Fruit fly (Drosophila melanogaster) whole organism, embryonic: ENCODE results near the gene CG17029.

Experiments used
- Bteb2 ChIP-seq: fragments of 200-800 bp; sonication (Bioruptor generic); optimal IDR thresholded peaks from 2 replicates; lab custom pipeline; 2016; ENCODE audit warnings: missing biosample characterization, missing genetic modification characterization
- CG11093 ChIP-seq: fragments of 200-800 bp; sonication (Bioruptor generic); IDR thresholded peaks from 3 replicates; pipeline ENCODE4 v1.3.6; 2022; ENCODE audit warnings: missing biosample characterization, missing genetic modification characterization
- CG11398 ChIP-seq: fragments of 200-800 bp; sonication (Bioruptor generic); optimal IDR thresholded peaks from 2 replicates; lab custom pipeline; 2016; ENCODE audit warnings: missing biosample characterization, missing genetic modification characterization
- CG11560 ChIP-seq: fragments of 200-800 bp; sonication (Bioruptor generic); IDR thresholded peaks from 3 replicates; pipeline ENCODE4 v1.3.6; 2022; ENCODE audit warnings: missing biosample characterization, missing genetic modification characterization
- CG13296 ChIP-seq: fragments of 200-800 bp; sonication (Bioruptor generic); optimal IDR thresholded peaks from 3 replicates; lab custom pipeline; 2018; ENCODE audit warnings: missing biosample characterization, mild to moderate bottlenecking, missing genetic modification characterization
- CG13775 ChIP-seq: fragments of 200-800 bp; sonication (Bioruptor generic); optimal IDR thresholded peaks from 3 replicates; lab custom pipeline; 2017; ENCODE audit warnings: missing biosample characterization, mild to moderate bottlenecking, missing genetic modification characterization
- CG14860 ChIP-seq: fragments of 200-800 bp; sonication (Bioruptor generic); IDR thresholded peaks from 3 replicates; pipeline ENCODE4 v1.3.6; 2022; ENCODE audit warnings: missing biosample characterization, missing genetic modification characterization; ENCODE audit not compliant: partially characterized antibody
- CG15073 ChIP-seq: fragments of 200-800 bp; sonication (Bioruptor generic); optimal IDR thresholded peaks from 2 replicates; lab custom pipeline; 2016; ENCODE audit warnings: missing biosample characterization, missing genetic modification characterization
- CG17359 ChIP-seq: fragments of 200-800 bp; sonication (Bioruptor generic); optimal IDR thresholded peaks from 3 replicates; lab custom pipeline; 2018; ENCODE audit warnings: missing biosample characterization, mild to moderate bottlenecking, missing genetic modification characterization, moderate library complexity
- CG18476 ChIP-seq: fragments of 200-800 bp; sonication (Bioruptor generic); optimal IDR thresholded peaks from 2 replicates; lab custom pipeline; 2016; ENCODE audit warnings: missing biosample characterization, mild to moderate bottlenecking, missing genetic modification characterization
- CG18599 ChIP-seq: fragments of 200-800 bp; sonication (Bioruptor generic); optimal IDR thresholded peaks from 3 replicates; lab custom pipeline; 2017; ENCODE audit warnings: missing biosample characterization, missing genetic modification characterization, mild to moderate bottlenecking, moderate library complexity, missing genetic modification reagents
- CG34224 ChIP-seq: fragments of 200-800 bp; sonication (Bioruptor generic); IDR thresholded peaks from 3 replicates; pipeline ENCODE4 v1.3.6; 2022; ENCODE audit warnings: missing biosample characterization, missing genetic modification characterization; ENCODE audit not compliant: partially characterized antibody
- CG34376 ChIP-seq: fragments of 200-800 bp; sonication (Bioruptor generic); optimal IDR thresholded peaks from 2 replicates; lab custom pipeline; 2018; ENCODE audit warnings: missing biosample characterization, mild to moderate bottlenecking, missing genetic modification characterization
- CG3726 ChIP-seq: fragments of 200-800 bp; sonication (Bioruptor generic); IDR thresholded peaks from 3 replicates; pipeline ENCODE4, ENCODE4 v1.3.6; 2022; ENCODE audit warnings: missing biosample characterization, missing genetic modification characterization
- CG4730 ChIP-seq: fragments of 200-800 bp; sonication (Bioruptor generic); IDR thresholded peaks from 2 replicates; pipeline ENCODE4 v1.3.6; 2022; ENCODE audit warnings: missing biosample characterization, missing genetic modification characterization
- CG7928 ChIP-seq: fragments of 200-800 bp; sonication (Bioruptor generic); optimal IDR thresholded peaks from 2 replicates; lab custom pipeline; 2017; ENCODE audit warnings: missing biosample characterization, mild to moderate bottlenecking, missing genetic modification characterization
- CG7987 ChIP-seq: fragments of 200-800 bp; sonication (Bioruptor generic); optimal IDR thresholded peaks from 2 replicates; lab custom pipeline; 2018; ENCODE audit warnings: missing biosample characterization, mild to moderate bottlenecking, missing genetic modification characterization, moderate library complexity
- CG8089 ChIP-seq: fragments of 200-800 bp; sonication (Bioruptor generic); optimal IDR thresholded peaks from 3 replicates; lab custom pipeline; 2016; ENCODE audit warnings: missing biosample characterization, missing genetic modification characterization
- CG8281 ChIP-seq: fragments of 200-800 bp; sonication (Bioruptor generic); optimal IDR thresholded peaks from 2 replicates; lab custom pipeline; 2018; ENCODE audit warnings: missing biosample characterization, mild to moderate bottlenecking, missing genetic modification characterization, moderate library complexity
- CG8765 ChIP-seq: fragments of 200-800 bp; sonication (Bioruptor generic); IDR thresholded peaks from 2 replicates; pipeline ENCODE4 v1.3.6; 2022; ENCODE audit warnings: missing biosample characterization, missing genetic modification characterization
- CG8944 ChIP-seq: fragments of 200-800 bp; sonication (Bioruptor generic); optimal IDR thresholded peaks from 3 replicates; lab custom pipeline; 2016; ENCODE audit warnings: missing biosample characterization, missing genetic modification characterization
- CHES-1-like ChIP-seq: fragments of 200-800 bp; sonication (Bioruptor generic); optimal IDR thresholded peaks from 2 replicates; lab custom pipeline; 2016; ENCODE audit warnings: missing biosample characterization, missing genetic modification characterization
- CTCF ChIP-seq: fragments of 200-800 bp; sonication (Bioruptor generic); optimal IDR thresholded peaks from 2 replicates; lab custom pipeline; 2017; ENCODE audit warnings: missing biosample characterization, mild to moderate bottlenecking, missing genetic modification characterization, moderate library complexity
- Chrac-16 ChIP-seq: fragments of 200-800 bp; sonication (Bioruptor generic); optimal IDR thresholded peaks from 3 replicates; lab custom pipeline; 2016; ENCODE audit warnings: missing biosample characterization, missing genetic modification characterization
- E2f1 ChIP-seq: fragments of 200-800 bp; sonication (Bioruptor generic); IDR thresholded peaks from 2 replicates; pipeline ENCODE4 v1.3.6; 2022; ENCODE audit warnings: missing biosample characterization, missing genetic modification characterization
- H2.0 ChIP-seq: fragments of 200-800 bp; sonication (Bioruptor generic); IDR thresholded peaks from 2 replicates; pipeline ENCODE4 v1.3.6; 2022; ENCODE audit warnings: missing biosample characterization, missing genetic modification characterization
- Hsf ChIP-seq: fragments of 200-800 bp; sonication (Bioruptor generic); optimal IDR thresholded peaks from 3 replicates; lab custom pipeline; 2016; ENCODE audit warnings: missing biosample characterization, missing genetic modification characterization
- MTF-1 ChIP-seq: fragments of 200-800 bp; sonication (Bioruptor generic); optimal IDR thresholded peaks from 2 replicates; lab custom pipeline; 2018; ENCODE audit warnings: missing biosample characterization, mild to moderate bottlenecking, missing genetic modification characterization, borderline replicate concordance
- Nf-YC ChIP-seq: fragments of 200-800 bp; optimal IDR thresholded peaks from 3 replicates; lab custom pipeline; 2019; ENCODE audit warnings: missing biosample characterization, mild to moderate bottlenecking, missing genetic modification characterization, moderate library complexity
- Ptx1 ChIP-seq: fragments of 200-800 bp; sonication (Bioruptor generic); IDR thresholded peaks from 2 replicates; pipeline ENCODE4 v1.3.6; 2022; ENCODE audit warnings: missing biosample characterization, missing genetic modification characterization
- Sox100B ChIP-seq: fragments of 200-800 bp; sonication (Bioruptor generic); optimal IDR thresholded peaks from 3 replicates; lab custom pipeline; 2018; ENCODE audit warnings: missing biosample characterization, mild to moderate bottlenecking, missing genetic modification characterization
- ac ChIP-seq: fragments of 200-800 bp; sonication (Bioruptor generic); optimal IDR thresholded peaks from 3 replicates; lab custom pipeline; 2017; ENCODE audit warnings: missing biosample characterization, mild to moderate bottlenecking, missing genetic modification characterization
- ase ChIP-seq: fragments of 200-800 bp; sonication (Bioruptor generic); IDR thresholded peaks from 3 replicates; pipeline ENCODE4 v1.3.6; 2022; ENCODE audit warnings: missing biosample characterization, missing genetic modification characterization
- ato ChIP-seq: fragments of 200-800 bp; sonication (Bioruptor generic); IDR thresholded peaks from 2 replicates; pipeline ENCODE4 v1.3.6; 2022; ENCODE audit warnings: missing biosample characterization, missing genetic modification characterization; ENCODE audit not compliant: partially characterized antibody
- da ChIP-seq: fragments of 200-800 bp; sonication (Bioruptor generic); optimal IDR thresholded peaks from 2 replicates; lab custom pipeline; 2016; ENCODE audit warnings: missing biosample characterization, missing genetic modification characterization
- disco-r ChIP-seq: fragments of 200-800 bp; sonication (Bioruptor generic); optimal IDR thresholded peaks from 2 replicates; lab custom pipeline; 2016; ENCODE audit warnings: missing biosample characterization, missing genetic modification characterization
- eyg ChIP-seq: fragments of 200-800 bp; sonication (Bioruptor generic); optimal IDR thresholded peaks from 3 replicates; lab custom pipeline; 2016; ENCODE audit warnings: missing biosample characterization, missing genetic modification characterization
- fd64A ChIP-seq: fragments of 200-800 bp; sonication (Bioruptor generic); optimal IDR thresholded peaks from 3 replicates; lab custom pipeline; 2018; ENCODE audit warnings: missing biosample characterization, mild to moderate bottlenecking, missing genetic modification characterization
- gcm2 ChIP-seq: fragments of 200-800 bp; sonication (Bioruptor generic); optimal IDR thresholded peaks from 2 replicates; lab custom pipeline; 2016; ENCODE audit warnings: missing biosample characterization, missing genetic modification characterization
- gsb-n ChIP-seq: fragments of 200-800 bp; sonication (Bioruptor generic); optimal IDR thresholded peaks from 3 replicates; lab custom pipeline; 2018; ENCODE audit warnings: missing biosample characterization, mild to moderate bottlenecking, missing genetic modification characterization
- gt ChIP-seq: fragments of 200-800 bp; sonication (Bioruptor generic); IDR thresholded peaks from 2 replicates; pipeline ENCODE4 v1.3.6; 2022; ENCODE audit warnings: missing biosample characterization, missing genetic modification characterization
- inv ChIP-seq: fragments of 200-800 bp; sonication (Bioruptor generic); IDR thresholded peaks from 2 replicates; pipeline ENCODE4 v1.3.6; 2022; ENCODE audit warnings: missing biosample characterization, missing genetic modification characterization; ENCODE audit not compliant: partially characterized antibody
- klu ChIP-seq: fragments of 200-800 bp; sonication (Bioruptor generic); IDR thresholded peaks from 2 replicates; pipeline ENCODE4 v1.3.6; 2022; ENCODE audit warnings: missing biosample characterization, missing genetic modification characterization
- lbe ChIP-seq: fragments of 200-800 bp; sonication (Bioruptor generic); optimal IDR thresholded peaks from 2 replicates; lab custom pipeline; 2016; ENCODE audit warnings: missing biosample characterization, mild to moderate bottlenecking, missing genetic modification characterization
- nerfin-1 ChIP-seq: fragments of 200-800 bp; sonication (Bioruptor generic); optimal IDR thresholded peaks from 3 replicates; lab custom pipeline; 2019; ENCODE audit warnings: missing biosample characterization, mild to moderate bottlenecking, missing genetic modification characterization, moderate library complexity
- otp ChIP-seq: fragments of 200-800 bp; sonication (Bioruptor generic); IDR thresholded peaks from 3 replicates; pipeline ENCODE4, ENCODE4 v1.3.6; 2022; ENCODE audit warnings: missing biosample characterization, missing genetic modification characterization
- pho ChIP-seq: fragments of 200-800 bp; sonication (Bioruptor generic); optimal IDR thresholded peaks from 2 replicates; lab custom pipeline; 2016; ENCODE audit warnings: missing biosample characterization, missing genetic modification characterization
- sd ChIP-seq: fragments of 200-800 bp; sonication (Bioruptor generic); optimal IDR thresholded peaks from 3 replicates; lab custom pipeline; 2018; ENCODE audit warnings: missing biosample characterization, mild to moderate bottlenecking, missing genetic modification characterization, moderate library complexity
- sisA ChIP-seq: fragments of 200-800 bp; sonication (Bioruptor generic); IDR thresholded peaks from 2 replicates; pipeline ENCODE4 v1.3.6; 2022; ENCODE audit warnings: missing biosample characterization, missing genetic modification characterization
- tna ChIP-seq: fragments of 200-800 bp; sonication (Bioruptor generic); IDR thresholded peaks from 2 replicates; pipeline ENCODE4 v1.3.6; 2022; ENCODE audit warnings: missing biosample characterization, missing genetic modification characterization; ENCODE audit not compliant: partially characterized antibody
- wdn ChIP-seq: fragments of 200-800 bp; sonication (Bioruptor generic); IDR thresholded peaks from 2 replicates; pipeline ENCODE4 v1.3.6; 2022; ENCODE audit warnings: missing biosample characterization, missing genetic modification characterization

The CG17029 gene

DNA sequence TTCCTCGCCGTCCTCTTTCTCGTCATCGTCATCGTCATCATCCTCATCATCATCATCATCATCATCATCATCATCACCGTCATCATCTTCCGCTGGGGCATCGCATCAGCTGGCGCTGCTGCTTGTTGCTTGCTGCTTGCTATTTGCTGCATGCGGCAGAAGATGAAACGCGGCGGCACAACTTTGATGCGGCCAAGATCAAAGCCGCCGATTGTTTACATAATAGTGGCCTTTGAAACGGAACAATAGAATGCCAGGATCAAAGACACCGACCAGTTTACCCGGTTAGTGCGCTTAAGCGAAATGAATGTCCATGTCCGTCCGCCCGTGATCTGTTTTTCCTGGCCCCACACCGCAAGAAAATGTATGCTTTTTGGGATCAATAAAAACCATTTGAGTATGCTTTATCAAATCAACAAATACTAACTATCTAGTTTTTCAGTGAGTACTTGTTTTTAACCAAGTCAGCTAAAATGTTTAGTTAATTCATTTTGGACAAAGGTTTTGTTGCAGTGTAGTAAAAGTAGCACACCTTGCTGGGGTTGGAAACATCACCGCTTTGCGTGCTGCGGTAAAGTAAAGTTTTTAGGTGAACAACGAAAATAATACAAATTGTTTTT is 44.5 kb downstream of the CG17029 start (continued):
- peak; percentile 46 for TF ChIP-seq CG8944
- no peak for TF ChIP-seq Bteb2 (GFP tag; lab: Kevin White, UChicago)
- no peak for TF ChIP-seq gt (GFP tag; lab: Robert Waterston, UW)
- TF ChIP-seq CG4730 = peak; percentile 38; the same call in 1 of the 2 replicates
- no peak for TF ChIP-seq MTF-1 (GFP tag; lab: Kevin White, UChicago)
- no peak for TF ChIP-seq Ptx1 (GFP tag; lab: Robert Waterston, UW)
- no peak for TF ChIP-seq CG11560 (tag; lab: Robert Waterston, UW)
- TF ChIP-seq CG34376 (GFP tag; lab: Kevin White, UChicago) = no peak
- TF ChIP-seq CG13296 (GFP tag; lab: Kevin White, UChicago) = no peak
- no peak for TF ChIP-seq CG18476 (GFP tag; lab: Kevin White, UChicago)
- TF ChIP-seq E2f1 = peak; percentile 42; the same call in 1 of the 2 replicates
- TF ChIP-seq pho (GFP tag; lab: Kevin White, UChicago) = no peak
- TF ChIP-seq Hsf (GFP tag; lab: Kevin White, UChicago) = peak; percentile 55
- TF ChIP-seq H2.0 (GFP tag; lab: Robert Waterston, UW) = peak; percentile 29; the same call in 1 of the 2 replicates
- no peak for TF ChIP-seq wdn (GFP tag; lab: Robert Waterston, UW)
- TF ChIP-seq CHES-1-like = peak; percentile 22
- TF ChIP-seq CG11398 = no peak
- no peak for TF ChIP-seq inv (GFP tag; lab: Robert Waterston, UW)
- peak; percentile 51 for TF ChIP-seq CG13775
- no peak for TF ChIP-seq CG7987 (GFP tag; lab: Kevin White, UChicago)
- TF ChIP-seq CG14860 (GFP tag; lab: Robert Waterston, UW) = no peak
- peak; percentile 4 for TF ChIP-seq da (GFP tag; lab: Kevin White, UChicago)
- TF ChIP-seq CG17359 = peak; percentile 40
- no peak for TF ChIP-seq tna
- TF ChIP-seq disco-r = peak; percentile 16
- TF ChIP-seq CG3726 (GFP tag; lab: Robert Waterston, UW) = 0 out of 3 replicates have a peak, but pooled peaks have one; percentile 8
- TF ChIP-seq CG8089 (GFP tag; lab: Kevin White, UChicago) = peak; percentile 51
- no peak for TF ChIP-seq CG34224 (GFP tag; lab: Robert Waterston, UW)
- no peak for TF ChIP-seq gcm2 (GFP tag; lab: Kevin White, UChicago)
- TF ChIP-seq CTCF (GFP tag; lab: Kevin White, UChicago) = no peak
- no peak for TF ChIP-seq CG18599
- TF ChIP-seq sd (tag; lab: Kevin White, UChicago) = no peak
- TF ChIP-seq CG8281 = no peak
- no peak for TF ChIP-seq eyg (GFP tag; lab: Kevin White, UChicago)
- no peak for TF ChIP-seq ato (GFP tag; lab: Robert Waterston, UW)
- no peak for TF ChIP-seq fd64A
- peak; percentile 29 for TF ChIP-seq Sox100B (GFP tag; lab: Kevin White, UChicago)
- TF ChIP-seq CG15073 (GFP tag; lab: Kevin White, UChicago) = peak; percentile 41
- TF ChIP-seq Nf-YC = no peak
- no peak for TF ChIP-seq lbe (GFP tag; lab: Kevin White, UChicago)
- peak; percentile 84 for TF ChIP-seq CG8765 (GFP tag; lab: Robert Waterston, UW)
- peak; percentile 72 for TF ChIP-seq Chrac-16 (GFP tag; lab: Kevin White, UChicago)
- no peak for TF ChIP-seq klu (GFP tag; lab: Robert Waterston, UW)
- TF ChIP-seq gsb-n (tag; lab: Kevin White, UChicago) = peak; percentile 72
- TF ChIP-seq ac (GFP tag; lab: Kevin White, UChicago) = peak; percentile 69
- no peak for TF ChIP-seq CG7928 (GFP tag; lab: Kevin White, UChicago)
- TF ChIP-seq nerfin-1 = peak; percentile 47
- TF ChIP-seq ase (GFP tag; lab: Robert Waterston, UW) = peak; percentile 33; the same call in 1 of the 3 replicates
- peak; percentile 36; the same call in 1 of the 3 replicates for TF ChIP-seq otp (GFP tag; lab: Robert Waterston, UW)
- peak; percentile 53; the same call in 1 of the 2 replicates for TF ChIP-seq sisA (GFP tag; lab: Robert Waterston, UW)
- no peak for TF ChIP-seq CG11093
